Worm (Caenorhabditis elegans) whole organism, mixed stage, embryonic: Measurements from ENCODE around the gene set-19.

Experiments used
- lsy-2 ChIP-seq: fragments of 150-350 bp; optimal IDR thresholded peaks from 2 replicates; lab custom pipeline; 2014; ENCODE audit warnings: missing biosample characterization, missing genetic modification characterization
- nhr-237 ChIP-seq: fragments of 150-350 bp; optimal IDR thresholded peaks from 2 replicates; lab custom pipeline; 2014; ENCODE audit warnings: missing biosample characterization, missing genetic modification characterization

ce11 chrX:5723758-5724157 is 43.7 kb upstream of the set-19 start:
- no peak for TF ChIP-seq nhr-237
- TF ChIP-seq lsy-2 = no peak
